Fruit fly (Drosophila melanogaster) whole organism: Measurements from ENCODE around the gene CG43094.
A peak's percentile ranks its signal among the peaks of the same experiment; 100 is the strongest.

ENCODE experiments used
- CG8478 ChIP-seq: fragments of >200 bp; optimal IDR thresholded peaks from 2 replicates; lab custom pipeline; 2018; ENCODE audit warnings: inconsistent platforms
- Dll ChIP-seq: fragments of >200 bp; optimal IDR thresholded peaks from 2 replicates; lab custom pipeline; 2017
- EcR ChIP-seq, 2 experiments: fragments of >200 bp; optimal IDR thresholded peaks; 2 replicates each; lab custom pipeline; 2017; ENCODE audit warnings: missing biosample characterization in 2 of 2, missing genetic modification characterization in 2 of 2, missing genetic modification reagents in 2 of 2
- pan ChIP-seq: fragments of >200 bp; optimal IDR thresholded peaks from 2 replicates; lab custom pipeline; 2017
- psq ChIP-seq: fragments of >200 bp; optimal IDR thresholded peaks from 2 replicates; lab custom pipeline; 2017
- usp ChIP-seq: fragments of >200 bp; optimal IDR thresholded peaks from 2 replicates; lab custom pipeline; 2017; ENCODE audit warnings: missing biosample characterization, missing genetic modification characterization, mixed read lengths

The CG43094 gene

DNA sequence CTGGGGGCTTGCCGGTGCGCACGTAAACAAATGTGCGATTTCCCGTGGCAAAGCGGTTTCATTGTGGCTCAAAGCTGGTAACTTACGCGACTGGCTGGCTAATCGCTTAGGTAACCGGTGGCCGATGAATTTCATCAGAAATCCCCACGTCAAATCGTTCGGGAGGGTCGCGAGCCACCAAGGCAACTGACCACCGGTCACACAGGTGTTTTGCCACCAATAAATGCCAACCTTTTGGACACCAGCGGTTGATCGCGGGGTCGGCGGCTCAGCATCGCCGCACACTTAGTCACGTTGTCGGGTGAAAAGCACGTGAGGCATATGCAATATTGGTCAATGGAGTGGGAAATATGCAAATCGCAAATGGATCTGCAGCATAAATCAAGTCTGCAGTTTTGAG is 5.7 kb upstream of the CG43094 start:
- TF ChIP-seq EcR (GFP tag; optimal IDR thresholded peaks at IDR 0.05; lab: Kevin White, UChicago) (no peak), Dll (lab: Kevin White, UChicago) (no peak)

DNA sequence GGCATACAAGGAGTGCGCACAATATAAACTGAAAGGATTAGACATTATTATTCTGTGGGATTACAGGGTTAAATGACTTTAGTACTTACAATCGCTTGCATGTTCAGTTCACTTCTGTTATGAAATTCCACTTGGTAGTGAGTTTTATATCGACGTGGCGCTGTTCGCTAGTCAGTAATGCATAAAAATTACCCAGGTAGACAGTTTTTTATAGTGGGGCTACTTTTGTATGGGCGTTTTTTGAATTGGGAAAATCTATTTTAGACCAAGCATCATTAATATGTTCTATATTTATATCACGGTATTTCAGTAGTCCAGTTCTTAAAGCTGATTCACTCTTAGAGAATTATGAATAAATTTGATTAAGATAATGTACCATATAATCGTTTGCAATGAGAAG is 883 bp upstream of the CG43094 start, which contains the start of gene CG43095:
Gene CG43095 (minus strand): TSS at position 101 of the 400 bp plus-strand sequence.
- no peak for TF ChIP-seq pan
- TF ChIP-seq usp = no peak
- TF ChIP-seq Dll (lab: Kevin White, UChicago) = no peak
- TF ChIP-seq EcR (GFP tag; optimal IDR thresholded peaks at IDR 0.05; lab: Kevin White, UChicago) = no peak
- TF ChIP-seq psq (lab: Kevin White, UChicago) = no peak
- no peak for TF ChIP-seq CG8478

DNA sequence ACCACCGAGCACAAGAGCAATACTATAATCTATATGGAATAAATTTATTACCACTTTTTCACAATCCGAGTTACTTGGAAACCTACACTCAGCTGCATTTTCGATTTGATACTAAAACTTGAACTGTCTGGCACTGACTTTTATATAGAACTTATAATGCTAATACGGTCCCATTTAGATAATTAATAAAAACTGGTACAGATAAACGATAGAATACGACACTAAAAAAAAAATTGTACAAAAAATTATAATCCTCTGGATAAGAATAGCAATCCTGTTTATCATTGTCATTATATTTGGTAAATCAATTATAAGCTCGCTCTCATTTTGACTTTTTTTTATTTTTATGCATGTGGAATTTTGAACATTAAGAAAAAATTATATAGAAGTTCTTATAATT is 580 bp downstream of the CG43094 start, which contains the start of gene CG43093:
Gene CG43093 (minus strand): TSS at position 101 of the 400 bp plus-strand sequence.
- TF ChIP-seq CG8478 = no peak
- TF ChIP-seq usp = no peak
- TF ChIP-seq psq (lab: Kevin White, UChicago) = no peak
- TF ChIP-seq pan = no peak
- TF ChIP-seq EcR (GFP tag; optimal IDR thresholded peaks at IDR 0.05; lab: Kevin White, UChicago) = no peak
- no peak for TF ChIP-seq Dll (lab: Kevin White, UChicago)

DNA sequence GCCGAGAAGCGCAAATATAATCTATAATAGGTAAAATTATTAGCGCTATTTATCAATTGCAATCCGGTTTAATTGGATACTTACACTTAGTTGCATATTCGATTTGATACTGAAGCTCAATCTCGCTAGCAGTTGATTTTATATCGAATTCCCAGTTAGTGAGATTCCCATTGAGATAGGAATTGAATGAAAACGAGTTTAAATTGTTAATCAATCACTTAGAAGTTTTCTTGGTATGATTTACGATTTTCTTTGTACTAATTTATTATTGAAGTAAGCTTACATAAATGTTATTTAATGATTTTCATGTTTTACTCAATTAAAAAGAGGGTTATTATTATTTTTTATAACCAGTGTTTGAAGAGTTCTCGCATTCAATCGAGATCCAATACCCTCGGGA is 1.2 kb downstream of the CG43094 start, which contains the start of gene CG43092:
Gene CG43092 (minus strand): TSS at position 101 of the 400 bp plus-strand sequence.
- TF ChIP-seq usp (no peak), CG8478 (no peak), EcR (GFP tag; optimal IDR thresholded peaks at IDR 0.05; lab: Kevin White, UChicago) (no peak), pan (no peak), Dll (lab: Kevin White, UChicago) (no peak), psq (lab: Kevin White, UChicago) (no peak)

dm6 chr3R:22768633-22769032 is 2.2 kb downstream of the CG43094 start, which contains the start of gene CG43091:
Gene CG43091 (minus strand): TSS chr3R:22768733.
- no peak for TF ChIP-seq pan

dm6 chr3R:22767599-22767998 is 3.2 kb downstream of the CG43094 start, which contains the start of gene CG13841:
Gene CG13841 (minus strand): TSS chr3R:22767699.
- no peak for TF ChIP-seq usp
- TF ChIP-seq pan = no peak
- no peak for TF ChIP-seq Dll (lab: Kevin White, UChicago)
- no peak for TF ChIP-seq EcR (GFP tag; optimal IDR thresholded peaks at IDR 0.05; lab: Kevin White, UChicago)
- no peak for TF ChIP-seq psq (lab: Kevin White, UChicago)
- TF ChIP-seq CG8478 = no peak

DNA sequence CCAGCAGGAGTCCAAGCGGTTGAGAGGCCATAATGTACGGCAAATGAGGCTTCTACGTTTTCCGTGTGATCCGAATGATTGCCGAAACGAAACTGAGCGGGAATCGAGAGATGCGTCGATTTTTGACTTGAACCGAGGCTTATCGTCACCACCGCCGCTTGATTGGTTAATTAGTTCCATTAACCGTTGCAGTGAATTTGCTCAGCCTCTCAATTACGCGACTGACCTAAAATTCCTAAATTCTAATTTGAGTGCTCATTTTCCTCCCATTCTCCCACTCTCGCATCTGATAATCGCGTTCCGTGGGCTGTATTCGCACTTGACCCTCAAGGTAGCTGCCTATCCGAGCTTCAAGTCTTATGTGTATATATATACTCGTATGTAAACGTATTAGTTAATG is 4.7 kb downstream of the CG43094 start, which contains the start of gene Nepl15:
Gene Nepl15 (minus strand): TSS at position 101 of the 400 bp plus-strand sequence.
- TF ChIP-seq usp = no peak
- no peak for TF ChIP-seq EcR (GFP tag; optimal IDR thresholded peaks at IDR 0.05; lab: Kevin White, UChicago)
- TF ChIP-seq psq (lab: Kevin White, UChicago) = no peak
- no peak for TF ChIP-seq CG8478
- no peak for TF ChIP-seq Dll (lab: Kevin White, UChicago)
- no peak for TF ChIP-seq pan

DNA sequence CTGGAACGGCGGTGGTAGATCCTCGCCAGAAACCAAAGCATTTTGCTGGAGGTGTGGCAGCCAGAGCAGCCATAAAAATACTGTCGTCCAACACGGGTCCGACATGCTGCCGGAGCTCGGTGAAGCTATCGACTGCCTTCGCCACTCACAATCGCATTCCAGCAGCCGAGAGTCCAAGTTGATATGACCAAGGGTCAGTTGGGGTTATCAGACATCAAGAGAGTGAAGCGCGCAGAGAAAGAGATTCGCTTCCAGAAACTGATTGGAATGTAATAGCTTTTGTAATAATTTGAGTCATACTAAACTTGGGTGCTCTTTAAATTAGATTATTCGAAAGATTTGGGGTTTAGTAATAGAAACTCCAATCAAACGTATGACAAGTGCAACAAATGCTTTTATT is 7.2 kb downstream of the CG43094 start, which contains the start of gene Nepl14:
Gene Nepl14 (minus strand): TSS at position 125 of the 400 bp plus-strand sequence.
- TF ChIP-seq psq (lab: Kevin White, UChicago) (no peak), Dll (lab: Kevin White, UChicago) (no peak), CG8478 (no peak), pan (no peak), EcR (GFP tag; optimal IDR thresholded peaks at IDR 0.05; lab: Kevin White, UChicago) (no peak), usp (no peak)

dm6 chr3R:22760988-22761387 is 9.8 kb downstream of the CG43094 start, which contains the start of gene Nepl13:
Gene Nepl13 (minus strand): TSS chr3R:22761076.
- no peak for TF ChIP-seq Dll (lab: Kevin White, UChicago)
- no peak for TF ChIP-seq psq (lab: Kevin White, UChicago)
- no peak for TF ChIP-seq usp
- TF ChIP-seq CG8478 = no peak
- TF ChIP-seq pan = no peak
- TF ChIP-seq EcR (GFP tag; optimal IDR thresholded peaks at IDR 0.05; lab: Kevin White, UChicago) = no peak

- TF ChIP-seq CG8478 (no peak), psq (lab: Kevin White, UChicago) (no peak), usp (no peak), EcR (GFP tag; optimal IDR thresholded peaks at IDR 0.05; lab: Kevin White, UChicago) (no peak), Dll (lab: Kevin White, UChicago) (no peak), pan (no peak)
Observed at dm6 chr3R:22757117-22757516, 13.7 kb downstream of the CG43094 start.

DNA sequence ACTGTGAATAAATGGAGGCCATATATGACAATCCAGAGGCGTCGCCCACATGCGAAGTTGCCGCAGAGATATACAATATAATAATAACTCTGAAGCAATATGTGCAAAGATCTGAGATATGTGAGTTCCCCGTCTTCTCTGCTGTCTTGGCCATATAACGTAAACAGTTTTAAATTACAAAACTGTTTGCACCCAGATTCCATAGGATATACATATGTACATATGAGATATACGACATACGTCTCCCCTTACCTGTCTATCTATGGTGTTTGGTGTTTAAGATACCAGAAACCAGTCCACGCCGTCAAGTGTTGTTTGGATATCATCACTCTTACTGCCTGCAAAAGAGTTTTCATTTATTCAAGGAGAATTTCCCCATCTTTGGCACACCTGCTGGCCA is 14.5 kb downstream of the CG43094 start:
- no peak for TF ChIP-seq usp
- TF ChIP-seq Dll (lab: Kevin White, UChicago) = no peak
- TF ChIP-seq pan = no peak
- TF ChIP-seq EcR (GFP tag; optimal IDR thresholded peaks at IDR 0.05; lab: Kevin White, UChicago) = no peak
- no peak for TF ChIP-seq psq (lab: Kevin White, UChicago)

dm6 chr3R:22755187-22755777 is 15.5 kb downstream of the CG43094 start:
- TF ChIP-seq usp (no peak), Dll (lab: Kevin White, UChicago) (peak; percentile 27), psq (lab: Kevin White, UChicago) (no peak), EcR (GFP tag; optimal IDR thresholded peaks at IDR 0.05; lab: Kevin White, UChicago) (no peak), pan (no peak), CG8478 (no peak)
